Fruit fly (Drosophila melanogaster) whole organism, embryonic: ENCODE measurements around the gene dnc.

Source experiments
- Adf1 ChIP-seq: fragments of 200-800 bp; sonication (Bioruptor generic); IDR thresholded peaks from 2 replicates; pipeline ENCODE4 v1.3.6; 2022; ENCODE audit warnings: missing biosample characterization, missing genetic modification characterization
- Blimp-1 ChIP-seq: fragments of 200-800 bp; sonication (Bioruptor generic); optimal IDR thresholded peaks from 3 replicates; lab custom pipeline; 2018; ENCODE audit warnings: missing biosample characterization, missing genetic modification characterization, mild to moderate bottlenecking, moderate library complexity, missing genetic modification reagents
- CG1024 ChIP-seq: fragments of 200-800 bp; sonication (Bioruptor generic); IDR thresholded peaks from 2 replicates; pipeline ENCODE4 v1.3.6; 2022; ENCODE audit warnings: missing biosample characterization, missing genetic modification characterization
- CG11504 ChIP-seq: fragments of 200-800 bp; sonication (Bioruptor generic); optimal IDR thresholded peaks from 3 replicates; lab custom pipeline; 2019; ENCODE audit warnings: missing biosample characterization, mild to moderate bottlenecking, missing genetic modification characterization, moderate library complexity
- CG11695 ChIP-seq: fragments of 200-800 bp; sonication (Bioruptor generic); IDR thresholded peaks from 3 replicates; pipeline ENCODE4 v1.3.6; 2022; ENCODE audit warnings: missing biosample characterization, missing genetic modification characterization
- CG12104 ChIP-seq: fragments of 200-800 bp; sonication (Bioruptor generic); optimal IDR thresholded peaks from 3 replicates; lab custom pipeline; 2016; ENCODE audit warnings: missing biosample characterization, missing genetic modification characterization
- CG12219 ChIP-seq: fragments of 200-800 bp; sonication (Bioruptor generic); optimal IDR thresholded peaks from 3 replicates; lab custom pipeline; 2018; ENCODE audit warnings: missing biosample characterization, mild to moderate bottlenecking, missing genetic modification characterization
- CG12744 ChIP-seq: fragments of 200-800 bp; sonication (Bioruptor generic); optimal IDR thresholded peaks from 2 replicates; lab custom pipeline; 2016; ENCODE audit warnings: missing biosample characterization, missing genetic modification characterization
- CG15011 ChIP-seq: fragments of 200-800 bp; sonication (Bioruptor generic); optimal IDR thresholded peaks from 3 replicates; lab custom pipeline; 2018; ENCODE audit warnings: missing biosample characterization, mild to moderate bottlenecking, missing genetic modification characterization
- CG1647 ChIP-seq: fragments of 200-800 bp; sonication (Bioruptor generic); optimal IDR thresholded peaks from 3 replicates; lab custom pipeline; 2016; ENCODE audit warnings: missing biosample characterization, missing genetic modification characterization
- CG2202 ChIP-seq: fragments of 200-800 bp; sonication (Bioruptor generic); optimal IDR thresholded peaks from 2 replicates; lab custom pipeline; 2018; ENCODE audit warnings: missing biosample characterization, mild to moderate bottlenecking, missing genetic modification characterization
- CG2889 ChIP-seq: fragments of 200-800 bp; sonication (Bioruptor generic); IDR thresholded peaks from 3 replicates; pipeline ENCODE4 v1.3.6; 2022; ENCODE audit warnings: missing biosample characterization, missing genetic modification characterization
- CG42726 ChIP-seq: fragments of 200-800 bp; sonication (Bioruptor generic); IDR thresholded peaks from 2 replicates; pipeline ENCODE4 v1.3.6; 2022; ENCODE audit warnings: missing biosample characterization, missing genetic modification characterization; ENCODE audit not compliant: partially characterized antibody
- CG4328 ChIP-seq: fragments of 200-800 bp; sonication (Bioruptor generic); optimal IDR thresholded peaks from 3 replicates; lab custom pipeline; 2017; ENCODE audit warnings: missing biosample characterization, missing genetic modification reagents, missing genetic modification characterization
- CG4404 ChIP-seq: fragments of 200-800 bp; sonication (Bioruptor generic); IDR thresholded peaks from 2 replicates; pipeline ENCODE4 v1.3.6; 2022; ENCODE audit warnings: missing biosample characterization, missing genetic modification characterization
- CG4424 ChIP-seq: fragments of 200-800 bp; sonication (Bioruptor generic); optimal IDR thresholded peaks from 3 replicates; lab custom pipeline; 2016; ENCODE audit warnings: missing biosample characterization, missing genetic modification characterization
- CG4730 ChIP-seq: fragments of 200-800 bp; sonication (Bioruptor generic); IDR thresholded peaks from 2 replicates; pipeline ENCODE4 v1.3.6; 2022; ENCODE audit warnings: missing biosample characterization, missing genetic modification characterization
- CG4854 ChIP-seq: fragments of 200-800 bp; sonication (Bioruptor generic); optimal IDR thresholded peaks from 2 replicates; lab custom pipeline; 2016; ENCODE audit warnings: missing biosample characterization, missing genetic modification characterization, inconsistent platforms
- CG6683 ChIP-seq: fragments of 200-800 bp; sonication (Bioruptor generic); optimal IDR thresholded peaks from 2 replicates; lab custom pipeline; 2017; ENCODE audit warnings: missing biosample characterization, mild to moderate bottlenecking, missing genetic modification characterization, missing genetic modification reagents
- CG6689 ChIP-seq: fragments of 200-800 bp; sonication (Bioruptor generic); IDR thresholded peaks from 2 replicates; pipeline ENCODE4 v1.3.6; 2022; ENCODE audit warnings: missing biosample characterization, missing genetic modification characterization
- CG7839 ChIP-seq: fragments of 200-800 bp; sonication (Bioruptor generic); optimal IDR thresholded peaks from 3 replicates; lab custom pipeline; 2018; ENCODE audit warnings: missing biosample characterization, mild to moderate bottlenecking, missing genetic modification characterization, moderate library complexity
- CTCF ChIP-seq: fragments of 200-800 bp; sonication (Bioruptor generic); optimal IDR thresholded peaks from 2 replicates; lab custom pipeline; 2017; ENCODE audit warnings: missing biosample characterization, mild to moderate bottlenecking, missing genetic modification characterization, moderate library complexity
- Drgx ChIP-seq: fragments of 200-800 bp; sonication (Bioruptor generic); IDR thresholded peaks from 2 replicates; pipeline ENCODE4 v1.3.6; 2022; ENCODE audit warnings: missing biosample characterization, missing genetic modification characterization
- Eip74EF ChIP-seq, 2 experiments: fragments of 200-800 bp in 1 of 2; fragments of >200 bp in 1 of 2; sonication (Bioruptor generic) in 1 of 2; optimal IDR thresholded peaks; 2 replicates each; lab custom pipeline; 2017 to 2019; ENCODE audit warnings: missing biosample characterization in 2 of 2, missing genetic modification characterization in 2 of 2, mild to moderate bottlenecking in 1 of 2, moderate library complexity in 1 of 2
- Optix ChIP-seq: fragments of 200-800 bp; sonication (Bioruptor generic); IDR thresholded peaks from 3 replicates; pipeline ENCODE4 v1.3.6; 2022; ENCODE audit warnings: missing biosample characterization, missing genetic modification characterization
- Rx ChIP-seq: fragments of 200-800 bp; sonication (Bioruptor generic); IDR thresholded peaks from 2 replicates; pipeline ENCODE4 v1.3.6; 2022; ENCODE audit warnings: missing biosample characterization, missing genetic modification characterization
- Sry-β ChIP-seq: fragments of 200-800 bp; sonication (Bioruptor generic); optimal IDR thresholded peaks from 2 replicates; lab custom pipeline; 2018; ENCODE audit warnings: missing biosample characterization, mild to moderate bottlenecking, missing genetic modification characterization, moderate library complexity
- Usf ChIP-seq: fragments of 200-800 bp; sonication (Bioruptor generic); optimal IDR thresholded peaks from 2 replicates; lab custom pipeline; 2017; ENCODE audit warnings: missing genotype, missing biosample characterization, missing genetic modification characterization
- Xbp1 ChIP-seq: fragments of 200-800 bp; sonication (Bioruptor generic); optimal IDR thresholded peaks from 3 replicates; lab custom pipeline; 2016; ENCODE audit warnings: missing biosample characterization, mild to moderate bottlenecking, missing genetic modification characterization
- amos ChIP-seq: fragments of 200-800 bp; sonication (Bioruptor generic); IDR thresholded peaks from 2 replicates; pipeline ENCODE4 v1.3.6; 2022; ENCODE audit warnings: missing biosample characterization, missing genetic modification characterization; ENCODE audit not compliant: partially characterized antibody
- bowl ChIP-seq: fragments of 200-800 bp; sonication (Bioruptor generic); IDR thresholded peaks from 2 replicates; pipeline ENCODE4 v1.3.6; 2022; ENCODE audit warnings: missing biosample characterization, missing genetic modification characterization
- cas ChIP-seq: fragments of 200-800 bp; sonication (Bioruptor generic); IDR thresholded peaks from 2 replicates; pipeline ENCODE4 v1.3.6; 2022; ENCODE audit warnings: missing biosample characterization, missing genetic modification characterization
- ci ChIP-seq: fragments of 200-800 bp; sonication (Bioruptor generic); IDR thresholded peaks from 3 replicates; pipeline ENCODE4 v1.3.6; 2022; ENCODE audit warnings: missing biosample characterization, missing genetic modification characterization
- crol ChIP-seq: fragments of 200-800 bp; sonication (Bioruptor generic); IDR thresholded peaks from 2 replicates; pipeline ENCODE4 v1.3.6; 2022; ENCODE audit warnings: missing biosample characterization, missing genetic modification characterization
- disco-r ChIP-seq: fragments of 200-800 bp; sonication (Bioruptor generic); optimal IDR thresholded peaks from 2 replicates; lab custom pipeline; 2016; ENCODE audit warnings: missing biosample characterization, missing genetic modification characterization
- exex ChIP-seq: fragments of 200-800 bp; sonication (Bioruptor generic); optimal IDR thresholded peaks from 4 replicates; lab custom pipeline; 2018; ENCODE audit warnings: missing biosample characterization, mild to moderate bottlenecking, missing genetic modification characterization, moderate library complexity
- eyg ChIP-seq: fragments of 200-800 bp; sonication (Bioruptor generic); optimal IDR thresholded peaks from 3 replicates; lab custom pipeline; 2016; ENCODE audit warnings: missing biosample characterization, missing genetic modification characterization
- gcm ChIP-seq: fragments of 200-800 bp; sonication (Bioruptor generic); optimal IDR thresholded peaks from 2 replicates; lab custom pipeline; 2019; ENCODE audit warnings: missing biosample characterization, mild to moderate bottlenecking, missing genetic modification characterization, moderate library complexity
- gro ChIP-seq: fragments of 200-800 bp; sonication (Bioruptor generic); optimal IDR thresholded peaks from 2 replicates; lab custom pipeline; 2016; ENCODE audit warnings: missing biosample characterization, missing genetic modification characterization
- otp ChIP-seq: fragments of 200-800 bp; sonication (Bioruptor generic); IDR thresholded peaks from 3 replicates; pipeline ENCODE4, ENCODE4 v1.3.6; 2022; ENCODE audit warnings: missing biosample characterization, missing genetic modification characterization
- phol ChIP-seq: fragments of 200-800 bp; sonication (Bioruptor generic); optimal IDR thresholded peaks from 3 replicates; lab custom pipeline; 2018; ENCODE audit warnings: missing biosample characterization, mild to moderate bottlenecking, missing genetic modification characterization, moderate library complexity
- pita ChIP-seq: fragments of 200-800 bp; sonication (Bioruptor generic); optimal IDR thresholded peaks from 2 replicates; lab custom pipeline; 2017; ENCODE audit warnings: missing biosample characterization, mild to moderate bottlenecking, missing genetic modification characterization
- sc ChIP-seq, 3 experiments: fragments of >200 bp in 2 of 3; fragments of 200-800 bp in 1 of 3; sonication (Bioruptor generic) in 1 of 3; optimal IDR thresholded peaks; 2 replicates in 2 of 3; 3 replicates in 1 of 3; lab custom pipeline; 2017; ENCODE audit warnings: mild to moderate bottlenecking in 1 of 3, missing biosample characterization in 1 of 3, missing genetic modification characterization in 1 of 3, missing genetic modification reagents in 1 of 3
- sim ChIP-seq: fragments of 200-800 bp; sonication (Bioruptor generic); IDR thresholded peaks from 2 replicates; pipeline ENCODE4 v1.3.6; 2022; ENCODE audit warnings: missing biosample characterization, missing genetic modification characterization
- sna ChIP-seq: fragments of 200-800 bp; sonication (Bioruptor generic); IDR thresholded peaks from 2 replicates; pipeline ENCODE4 v1.3.6; 2022; ENCODE audit warnings: missing biosample characterization, missing genetic modification characterization; ENCODE audit not compliant: partially characterized antibody
- sqz ChIP-seq: fragments of 200-800 bp; sonication (Bioruptor generic); optimal IDR thresholded peaks from 3 replicates; lab custom pipeline; 2018; ENCODE audit warnings: missing biosample characterization, mild to moderate bottlenecking, missing genetic modification characterization
- sug ChIP-seq: fragments of 200-800 bp; optimal IDR thresholded peaks from 2 replicates; lab custom pipeline; 2019; ENCODE audit warnings: missing biosample characterization, mild to moderate bottlenecking, missing genetic modification characterization, moderate library complexity
- tin ChIP-seq: fragments of 200-800 bp; sonication (Bioruptor generic); optimal IDR thresholded peaks from 3 replicates; lab custom pipeline; 2016; ENCODE audit warnings: missing biosample characterization, missing genetic modification characterization
- tll ChIP-seq, 2 experiments: fragments of 200-800 bp in 1 of 2; fragments of >200 bp in 1 of 2; sonication (Bioruptor generic) in 1 of 2; optimal IDR thresholded peaks; 2 replicates each; lab custom pipeline; 2017 to 2019; ENCODE audit warnings: missing biosample characterization in 2 of 2, missing genetic modification characterization in 2 of 2, mild to moderate bottlenecking in 1 of 2, moderate library complexity in 1 of 2

The dnc gene

DNA sequence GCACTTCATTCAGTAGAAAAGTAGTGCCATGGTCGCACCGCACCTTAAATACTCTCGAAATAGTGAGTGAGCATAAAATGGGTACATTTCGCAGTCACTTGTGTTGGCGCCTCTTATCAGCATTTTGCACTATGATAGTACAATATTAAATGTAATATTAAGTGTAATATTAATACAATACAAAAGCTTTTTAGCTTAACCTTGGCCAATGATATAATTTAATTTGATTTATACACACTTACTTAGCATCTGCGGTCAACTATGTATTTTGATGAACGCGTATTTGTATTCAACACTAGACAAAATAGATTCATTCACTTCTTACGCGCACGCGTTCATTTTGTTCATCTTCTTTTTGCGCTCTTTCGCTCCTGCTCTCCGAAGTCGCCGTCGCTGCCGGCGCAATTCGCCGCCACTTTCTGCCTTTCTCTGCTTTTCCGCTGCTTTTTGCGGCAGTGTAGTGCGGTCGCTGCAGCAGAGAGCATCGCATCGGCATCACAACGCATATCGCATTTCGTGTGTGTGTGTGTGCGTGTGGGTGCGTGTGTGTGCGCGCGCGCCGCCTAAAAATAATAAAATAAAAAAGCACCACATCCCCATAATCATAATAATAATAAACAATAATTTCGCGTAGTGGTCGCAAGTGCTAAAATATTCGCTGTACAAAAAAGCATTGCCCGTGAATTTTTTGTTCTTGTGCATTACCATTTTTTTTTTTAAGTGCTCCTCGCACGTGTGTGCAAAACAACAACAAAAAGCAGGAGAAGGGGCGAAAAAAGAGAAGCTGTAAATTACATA is 112.9 kb downstream of the dnc start (continued):
- peak; percentile 51 for TF ChIP-seq phol (tag; lab: Kevin White, UChicago)
- TF ChIP-seq CG12104: no peak
- TF ChIP-seq Optix: 0 out of 3 replicates have a peak, but pooled peaks have one; percentile 38
- no peak for TF ChIP-seq cas (GFP tag; lab: Robert Waterston, UW)
- TF ChIP-seq sc (optimal IDR thresholded peaks at IDR 0.05; lab: Kevin White, UChicago): no peak
- TF ChIP-seq sc (GFP tag; optimal IDR thresholded peaks at IDR 0.05; lab: Kevin White, UChicago): peak; percentile 17
- TF ChIP-seq pita (GFP tag; lab: Kevin White, UChicago): no peak
- TF ChIP-seq CG4328: no peak
- no peak for TF ChIP-seq sna (GFP tag; lab: Robert Waterston, UW)
- no peak for TF ChIP-seq CG2202 (tag; lab: Kevin White, UChicago)
- no peak for TF ChIP-seq sim
- peak; percentile 32 for TF ChIP-seq CG4424 (GFP tag; lab: Kevin White, UChicago)
- TF ChIP-seq Xbp1 (GFP tag; lab: Kevin White, UChicago): peak; percentile 45
- peak; percentile 21 for TF ChIP-seq Blimp-1 (GFP tag; lab: Kevin White, UChicago)
- TF ChIP-seq CG11695 (GFP tag; lab: Robert Waterston, UW): peak; percentile 36; the same call in 2 of the 3 replicates
- peak; percentile 49; the same call in 1 of the 3 replicates for TF ChIP-seq otp (GFP tag; lab: Robert Waterston, UW)
- peak; percentile 46 for TF ChIP-seq Drgx
- TF ChIP-seq eyg (GFP tag; lab: Kevin White, UChicago): no peak
- peak; percentile 32; the same call in 1 of the 2 replicates for TF ChIP-seq CG6689 (GFP tag; lab: Robert Waterston, UW)
- 0 out of 2 replicates have a peak, but pooled peaks have one; percentile 8 for TF ChIP-seq CG42726 (GFP tag; lab: Robert Waterston, UW)
- TF ChIP-seq tll (GFP tag; optimal IDR thresholded peaks at IDR 0.05; lab: Kevin White, UChicago): no peak
- no peak for TF ChIP-seq Sry-β (GFP tag; lab: Kevin White, UChicago)
- peak; percentile 4 for TF ChIP-seq Usf (GFP tag; lab: Kevin White, UChicago)
- TF ChIP-seq sqz (GFP tag; lab: Kevin White, UChicago): no peak
- TF ChIP-seq CG1024 (GFP tag; lab: Robert Waterston, UW): no peak
- TF ChIP-seq CTCF (GFP tag; lab: Kevin White, UChicago): no peak
- TF ChIP-seq Adf1 (GFP tag; lab: Robert Waterston, UW): peak; percentile 91
- TF ChIP-seq ci (GFP tag; lab: Robert Waterston, UW): peak; percentile 65; the same call in 2 of the 3 replicates
- TF ChIP-seq CG7839 (tag; lab: Kevin White, UChicago): peak; percentile 52
- no peak for TF ChIP-seq CG4730 (GFP tag; lab: Robert Waterston, UW)
- TF ChIP-seq gro (GFP tag; lab: Kevin White, UChicago): no peak
- peak; percentile 59 for TF ChIP-seq CG11504 (tag; lab: Kevin White, UChicago)
- no peak for TF ChIP-seq bowl (GFP tag; lab: Robert Waterston, UW)
- no peak for TF ChIP-seq disco-r (GFP tag; lab: Kevin White, UChicago)
- peak in 1 of 2 experiments; percentile 36 for TF ChIP-seq Eip74EF (GFP tag; optimal IDR thresholded peaks at IDR 0.05; lab: Kevin White, UChicago)
- TF ChIP-seq crol (GFP tag; lab: Robert Waterston, UW): no peak
- TF ChIP-seq amos (GFP tag; lab: Robert Waterston, UW): no peak
- no peak for TF ChIP-seq CG4404 (GFP tag; lab: Robert Waterston, UW)
- no peak for TF ChIP-seq CG1647
- TF ChIP-seq CG6683 (GFP tag; lab: Kevin White, UChicago): no peak
- peak; percentile 18 for TF ChIP-seq CG12219 (GFP tag; lab: Kevin White, UChicago)
- no peak for TF ChIP-seq CG15011 (GFP tag; lab: Kevin White, UChicago)
- TF ChIP-seq sug (tag; lab: Kevin White, UChicago): peak; percentile 4
- no peak for TF ChIP-seq CG4854 (GFP tag; lab: Kevin White, UChicago)
- TF ChIP-seq Rx (GFP tag; lab: Robert Waterston, UW): 0 out of 2 replicates have a peak, but pooled peaks have one; percentile 14
- no peak for TF ChIP-seq exex (tag; lab: Kevin White, UChicago)
- TF ChIP-seq tin (GFP tag; lab: Kevin White, UChicago): peak; percentile 53
- TF ChIP-seq gcm (GFP tag; lab: Kevin White, UChicago): no peak
- peak; percentile 18; the same call in 1 of the 3 replicates for TF ChIP-seq CG2889
- TF ChIP-seq CG12744 (GFP tag; lab: Kevin White, UChicago): no peak
